Worm (Caenorhabditis elegans): ENCODE measurements around the gene prp-39.

The prp-39 gene

ce11 chrV:5684534-5684933 is 2.1 kb upstream of the prp-39 start, which contains the start of the genes hmgs-1 and F25B4.4 (continued):
- TF ChIP-seq ceh-88 (GFP tag; IDR thresholded peaks at IDR 0.05) (peak; percentile 79; the same call in 1 of the 2 replicates), unc-130 (tag; optimal IDR thresholded peaks at IDR 0.05) (peak; percentile 94), mep-1 (tag; optimal IDR thresholded peaks at IDR 0.05) (peak; percentile 95), pax-3 (tag; optimal IDR thresholded peaks at IDR 0.05) (peak; percentile 82), swsn-7 (tag; optimal IDR thresholded peaks at IDR 0.05) (peak; percentile 90), pqm-1 (tag; optimal IDR thresholded peaks at IDR 0.05) (no peak), nhr-237 (tag; optimal IDR thresholded peaks at IDR 0.05) (peak; percentile 65), fos-1 (tag; optimal IDR thresholded peaks at IDR 0.05) (peak; percentile 84), aly-2 (tag; optimal IDR thresholded peaks at IDR 0.05) (peak; percentile 89), elt-2 (tag; optimal IDR thresholded peaks at IDR 0.05) (peak; percentile 25), nhr-19 (GFP tag; conservative IDR thresholded peaks at IDR 0.05) (peak; percentile 90), alr-1 (tag; optimal IDR thresholded peaks at IDR 0.05; ENCODE audit: borderline replicate concordance) (no peak), mdl-1 (tag; optimal IDR thresholded peaks at IDR 0.05) (peak in 1 of 2 experiments; percentile 83), zip-4 (GFP tag; optimal IDR thresholded peaks at IDR 0.05) (peak; percentile 74), fkh-10 (GFP tag; optimal IDR thresholded peaks at IDR 0.05) (peak; percentile 79), hlh-4 (tag; optimal IDR thresholded peaks at IDR 0.05) (no peak), dpl-1 (GFP tag; optimal IDR thresholded peaks at IDR 0.05) (peak; percentile 84 to 86 (median 86)), nhr-85 (tag) (peak; percentile 94), ces-1 (GFP tag; optimal IDR thresholded peaks at IDR 0.05) (no peak), nhr-76 (tag; optimal IDR thresholded peaks at IDR 0.05) (no peak), C04F5.9 (tag; optimal IDR thresholded peaks at IDR 0.05) (peak; percentile 67), nhr-20 (tag; optimal IDR thresholded peaks at IDR 0.05) (peak; percentile 94), F16B12.6 (tag; optimal IDR thresholded peaks at IDR 0.05) (peak; percentile 68), fkh-8 (tag; optimal IDR thresholded peaks at IDR 0.05) (peak; percentile 90), skn-1 (tag; optimal IDR thresholded peaks at IDR 0.05) (peak; percentile 84), ztf-4 (tag; optimal IDR thresholded peaks at IDR 0.05) (peak; percentile 46), unc-98 (GFP tag; IDR thresholded peaks at IDR 0.05) (peak; percentile 28; the same call in 1 of the 2 replicates), efl-3 (GFP tag; optimal IDR thresholded peaks at IDR 0.05) (no peak), xbp-1 (tag; optimal IDR thresholded peaks at IDR 0.05) (peak; percentile 93), ets-5 (GFP tag; IDR thresholded peaks at IDR 0.05) (no peak), egl-13 (tag; optimal IDR thresholded peaks at IDR 0.05) (peak; percentile 74), mef-2 (tag; optimal IDR thresholded peaks at IDR 0.05) (peak; percentile 76), blmp-1 (tag; optimal IDR thresholded peaks at IDR 0.05) (no peak), isw-1 (GFP tag; IDR thresholded peaks at IDR 0.05) (peak; percentile 89), C16A3.4 (tag; optimal IDR thresholded peaks at IDR 0.05) (peak; percentile 90), dsc-1 (tag; optimal IDR thresholded peaks at IDR 0.05) (peak; percentile 89), tbx-2 (tag; optimal IDR thresholded peaks at IDR 0.05) (peak; percentile 87), Y116A8C.19 (tag; optimal IDR thresholded peaks at IDR 0.05; ENCODE audit: borderline replicate concordance) (no peak), sptf-1 (tag; optimal IDR thresholded peaks at IDR 0.05) (no peak), irx-1 (tag; optimal IDR thresholded peaks at IDR 0.05) (peak; percentile 82), mab-9 (GFP tag; IDR thresholded peaks at IDR 0.05) (peak; percentile 72), grh-1 (GFP tag; IDR thresholded peaks at IDR 0.05) (peak; percentile 75), sox-4 (tag; optimal IDR thresholded peaks at IDR 0.05) (peak; percentile 67), lir-3 (tag; optimal IDR thresholded peaks at IDR 0.05; ENCODE audit: poor library complexity) (peak; percentile 76), unc-62 (GFP tag; optimal IDR thresholded peaks at IDR 0.05) (no peak), ceh-82 (tag; optimal IDR thresholded peaks at IDR 0.05) (peak; percentile 87 to 94 (median 92)), ceh-63 (GFP tag; optimal IDR thresholded peaks at IDR 0.05) (no peak), lin-39 (tag; optimal IDR thresholded peaks at IDR 0.05) (peak; percentile 84), lin-35 (GFP tag; optimal IDR thresholded peaks at IDR 0.05) (peak; percentile 89 to 93), lin-15B (tag; optimal IDR thresholded peaks at IDR 0.05) (peak; percentile 92), nhr-11 (tag; optimal IDR thresholded peaks at IDR 0.05) (peak; percentile 84), efl-1 (optimal IDR thresholded peaks at IDR 0.05) (peak; percentile 92 to 93), efl-1 (GFP tag; optimal IDR thresholded peaks at IDR 0.05 in 1 of 2) (peak; percentile 82 to 98), C34B4.2 (tag; optimal IDR thresholded peaks at IDR 0.05) (no peak)
